Worm (Caenorhabditis elegans) whole organism, L4/young adult: ENCODE measurements around the gene mfsd-10.

Experiments used
- W03F9.2 ChIP-seq: fragments of 150-350 bp; optimal IDR thresholded peaks from 2 replicates; lab custom pipeline; 2014; ENCODE audit warnings: missing biosample characterization, missing genetic modification characterization
- dao-5 ChIP-seq: sonication (generic microtip); optimal IDR thresholded peaks from 2 replicates; lab custom pipeline; 2016; ENCODE audit warnings: missing genotype, missing genetic modification characterization, moderate library complexity, missing compliant biosample characterization
- him-1 ChIP-seq: sonication (generic microtip); optimal IDR thresholded peaks from 2 replicates; lab custom pipeline; 2016; ENCODE audit warnings: missing genotype, missing genetic modification reagents, missing genetic modification characterization, missing compliant biosample characterization

ce11 chrX:17398293-17398692 lies 29.9 kb upstream of the mfsd-10 start, which contains the start of gene F11C7.7:
- TF ChIP-seq W03F9.2 (tag; lab: Kevin White, UChicago) = no peak
- no peak for TF ChIP-seq him-1 (tag; lab: Kevin White, UChicago)
- TF ChIP-seq dao-5 = no peak
